Worm (Caenorhabditis elegans): ENCODE measurements around the gene mboa-4.

- TF ChIP-seq ets-4 (tag; optimal IDR thresholded peaks at IDR 0.05) = no peak
- no peak for TF ChIP-seq pag-3 (tag; optimal IDR thresholded peaks at IDR 0.05; ENCODE audit: borderline replicate concordance)
- no peak for TF ChIP-seq elt-2 (tag; optimal IDR thresholded peaks at IDR 0.05)
- TF ChIP-seq ama-1 (optimal IDR thresholded peaks at IDR 0.05) = no peak
- no peak for TF ChIP-seq hlh-6 (tag; optimal IDR thresholded peaks at IDR 0.05)
- TF ChIP-seq pha-4 (tag; optimal IDR thresholded peaks at IDR 0.05) = no peak
- TF ChIP-seq mec-3 (tag; optimal IDR thresholded peaks at IDR 0.05; ENCODE audit: borderline replicate concordance) = no peak
- TF ChIP-seq sox-4 (tag; optimal IDR thresholded peaks at IDR 0.05) = no peak
- TF ChIP-seq madf-2 (tag; optimal IDR thresholded peaks at IDR 0.05) = no peak
- no peak for TF ChIP-seq hlh-13 (GFP tag; optimal IDR thresholded peaks at IDR 0.05)
- TF ChIP-seq rnt-1 (tag; optimal IDR thresholded peaks at IDR 0.05) = no peak
- no peak for TF ChIP-seq unc-86 (tag; optimal IDR thresholded peaks at IDR 0.05)
- TF ChIP-seq nhr-11 (tag; optimal IDR thresholded peaks at IDR 0.05) = no peak
Observed at ce11 chrIV:11146492-11146891, 13.3 kb downstream of the mboa-4 start.
